Fruit fly (Drosophila melanogaster): ENCODE data around the gene CG31251.

Gene CG31251

DNA sequence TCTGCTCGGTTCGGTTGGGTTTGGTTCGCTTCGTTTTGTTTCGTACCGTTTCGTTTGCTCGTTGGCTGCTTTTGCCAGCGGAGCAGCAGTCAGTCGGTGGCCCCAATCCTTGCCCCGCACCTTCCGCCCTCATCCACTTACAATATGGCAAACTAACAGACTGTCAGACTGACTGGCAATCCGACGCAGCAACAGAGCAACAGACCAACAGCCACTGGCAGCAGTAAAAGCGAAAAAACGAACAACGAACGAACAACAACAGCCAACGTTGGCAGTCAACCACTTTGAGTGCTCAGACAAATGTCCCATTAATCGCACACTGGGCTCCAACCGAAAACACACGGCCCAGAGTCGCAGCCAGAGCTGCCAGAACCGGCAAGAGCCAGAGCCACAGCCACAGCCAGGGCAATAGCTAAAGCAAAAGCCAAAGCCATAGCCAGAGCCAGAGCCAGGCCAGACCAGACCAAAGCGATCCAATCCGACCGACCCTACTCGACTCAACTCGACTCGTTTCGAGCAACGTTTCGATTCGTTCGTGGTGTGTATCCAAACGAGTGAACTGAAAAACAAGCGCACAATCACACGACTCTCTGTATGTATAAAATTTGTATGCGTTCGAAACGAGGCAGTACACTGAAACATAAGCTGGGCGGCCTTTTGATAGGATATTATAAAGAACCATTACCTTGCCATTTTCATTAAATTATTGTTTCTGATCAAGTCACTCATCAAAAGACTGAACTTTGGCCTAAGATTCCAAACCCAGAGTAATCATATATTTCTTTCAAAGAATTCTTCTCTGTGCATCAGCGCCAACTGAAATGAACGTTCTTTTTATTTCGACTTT, 19.2 kb upstream of the CG31251 start (continued):
- TF ChIP-seq chinmo (GFP tag; IDR thresholded peaks at IDR 0.05; ENCODE audit: partially characterized antibody), result peak; percentile 90
- peak; percentile 98 for TF ChIP-seq ewg (GFP tag; optimal IDR thresholded peaks at IDR 0.05)
- TF ChIP-seq ftz-f1 (GFP tag; optimal IDR thresholded peaks at IDR 0.05), result peak; percentile 87
- TF ChIP-seq ERR (GFP tag; optimal IDR thresholded peaks at IDR 0.05), result peak; percentile 98
- peak; percentile 99 for TF ChIP-seq az2 (GFP tag; optimal IDR thresholded peaks at IDR 0.05)
- TF ChIP-seq CG8089 (GFP tag; optimal IDR thresholded peaks at IDR 0.05), result peak; percentile 99
- peak; percentile 98 for TF ChIP-seq CG17568 (GFP tag; optimal IDR thresholded peaks at IDR 0.05)
- peak; percentile 99 for TF ChIP-seq Side (GFP tag; optimal IDR thresholded peaks at IDR 0.05)
- TF ChIP-seq CG2678 (tag; optimal IDR thresholded peaks at IDR 0.05), result peak; percentile 99
- peak; percentile 94 for TF ChIP-seq nerfin-1 (tag; optimal IDR thresholded peaks at IDR 0.05)
- TF ChIP-seq CG2129 (GFP tag; IDR thresholded peaks at IDR 0.05; ENCODE audit: partially characterized antibody), result no peak
- TF ChIP-seq Usf (GFP tag; optimal IDR thresholded peaks at IDR 0.05), result peak; percentile 97
- TF ChIP-seq trem (tag; optimal IDR thresholded peaks at IDR 0.05), result peak; percentile 96
- TF ChIP-seq CG1603 (tag; optimal IDR thresholded peaks at IDR 0.05), result peak; percentile 98
- TF ChIP-seq CG3163 (GFP tag; optimal IDR thresholded peaks at IDR 0.05), result peak; percentile 93
- TF ChIP-seq gt (GFP tag; IDR thresholded peaks at IDR 0.05), result peak; percentile 95
- peak; percentile 99 for TF ChIP-seq CG11723 (GFP tag; optimal IDR thresholded peaks at IDR 0.05)
- TF ChIP-seq Abd-B (GFP tag; optimal IDR thresholded peaks at IDR 0.05), result peak; percentile 99
- TF ChIP-seq sisA (GFP tag; IDR thresholded peaks at IDR 0.05), result peak; percentile 99
- TF ChIP-seq CG8359 (GFP tag; optimal IDR thresholded peaks at IDR 0.05; ENCODE audit: borderline replicate concordance), result peak; percentile 94
- peak; percentile 99 for TF ChIP-seq da (GFP tag; optimal IDR thresholded peaks at IDR 0.05)
- peak; percentile 98 for TF ChIP-seq CG11093 (GFP tag; IDR thresholded peaks at IDR 0.05)
- peak; percentile 97 for TF ChIP-seq croc (GFP tag; conservative IDR thresholded peaks at IDR 0.05)
- no peak for TF ChIP-seq CG16813 (GFP tag; IDR thresholded peaks at IDR 0.05; ENCODE audit: partially characterized antibody)
- peak; percentile 99 for TF ChIP-seq CG2889 (GFP tag; IDR thresholded peaks at IDR 0.05)
- TF ChIP-seq zfh1 (GFP tag; IDR thresholded peaks at IDR 0.05), result peak; percentile 99
- peak; percentile 98 for TF ChIP-seq CG8388 (GFP tag; optimal IDR thresholded peaks at IDR 0.05)
- TF ChIP-seq CG32767 (GFP tag; IDR thresholded peaks at IDR 0.05), result peak; percentile 99
- TF ChIP-seq CG9727 (GFP tag; optimal IDR thresholded peaks at IDR 0.05), result peak; percentile 99
- peak; percentile 100 for TF ChIP-seq CG30403 (GFP tag; optimal IDR thresholded peaks at IDR 0.05)
- peak; percentile 96 for TF ChIP-seq ham (GFP tag; IDR thresholded peaks at IDR 0.05)
- no peak for TF ChIP-seq CG34224 (GFP tag; IDR thresholded peaks at IDR 0.05; ENCODE audit: partially characterized antibody)
- peak; percentile 100 for TF ChIP-seq Drgx (GFP tag; IDR thresholded peaks at IDR 0.05)
- peak; percentile 99 for TF ChIP-seq Meics (GFP tag; optimal IDR thresholded peaks at IDR 0.05)
- peak; percentile 86 for TF ChIP-seq abd-A (tag; optimal IDR thresholded peaks at IDR 0.05)
- TF ChIP-seq Scr (GFP tag; IDR thresholded peaks at IDR 0.05; ENCODE audit: partially characterized antibody), result no peak
- TF ChIP-seq Max (GFP tag; optimal IDR thresholded peaks at IDR 0.05), result peak; percentile 99
- peak; percentile 86 for TF ChIP-seq Nf-YC (tag; optimal IDR thresholded peaks at IDR 0.05)
- peak; percentile 99 for TF ChIP-seq CG13775 (GFP tag; optimal IDR thresholded peaks at IDR 0.05)
- peak; percentile 97 for TF ChIP-seq Lhr (GFP tag; optimal IDR thresholded peaks at IDR 0.05)
- no peak for TF ChIP-seq Lpt (GFP tag; optimal IDR thresholded peaks at IDR 0.05)
- peak; percentile 99 for TF ChIP-seq CG6689 (GFP tag; IDR thresholded peaks at IDR 0.05)
- TF ChIP-seq Dip2 (GFP tag; IDR thresholded peaks at IDR 0.05), result peak; percentile 70
- peak in 1 of 2 experiments; percentile 54 for TF ChIP-seq tll (GFP tag; optimal IDR thresholded peaks at IDR 0.05)
- peak; percentile 98 for TF ChIP-seq Vsx1 (GFP tag; optimal IDR thresholded peaks at IDR 0.05)
- TF ChIP-seq twi (tag; optimal IDR thresholded peaks at IDR 0.05), result peak; percentile 92
- peak; percentile 99 for TF ChIP-seq HLH54F (GFP tag; optimal IDR thresholded peaks at IDR 0.05)
- peak; percentile 99 for TF ChIP-seq stc (GFP tag; IDR thresholded peaks at IDR 0.05)
